4 worm cellular contexts compared by ENCODE assay signal in genomic region chrV:6699833-6700232, ce11.
TF ChIP-seq lines count a peak whose summit lies in the region.

No protein-coding gene starts in this region.

TF ChIP-seq in whole organism, L1 larva, 84 proteins besides CTCF, POLR2A, EP300 and RAD21:
- TF ChIP-seq unc-130 (tag; optimal IDR thresholded peaks at IDR 0.05; lab: Kevin White, UChicago) (no peak), nhr-77 (tag; optimal IDR thresholded peaks at IDR 0.05; lab: Kevin White, UChicago) (no peak), fkh-8 (tag; optimal IDR thresholded peaks at IDR 0.05; lab: Kevin White, UChicago) (no peak), nhr-85 (tag; lab: Kevin White, UChicago) (no peak), ces-1 (GFP tag; optimal IDR thresholded peaks at IDR 0.05; lab: Kevin White, UChicago) (no peak), mef-2 (tag; optimal IDR thresholded peaks at IDR 0.05; lab: Kevin White, UChicago) (no peak), blmp-1 (tag; optimal IDR thresholded peaks at IDR 0.05; lab: Kevin White, UChicago) (peak; percentile 91)

TF ChIP-seq in whole organism, L2 larva, 48 proteins besides CTCF, POLR2A, EP300 and RAD21:
- no peak for TF ChIP-seq mab-5 (tag; optimal IDR thresholded peaks at IDR 0.05; lab: Kevin White, UChicago)
- peak; percentile 50 for TF ChIP-seq blmp-1 (tag; optimal IDR thresholded peaks at IDR 0.05; lab: Kevin White, UChicago; ENCODE audit: insufficient read depth)
- no peak for TF ChIP-seq C34F6.9 (tag; optimal IDR thresholded peaks at IDR 0.05; lab: Kevin White, UChicago)
- TF ChIP-seq R02D3.7 (tag; optimal IDR thresholded peaks at IDR 0.05; lab: Kevin White, UChicago): no peak
- TF ChIP-seq zag-1 (tag; optimal IDR thresholded peaks at IDR 0.05; lab: Kevin White, UChicago): no peak

TF ChIP-seq in whole organism, L4 larva, 104 proteins besides CTCF, POLR2A, EP300 and RAD21:
- TF ChIP-seq zfp-2 (tag; optimal IDR thresholded peaks at IDR 0.05; lab: Kevin White, UChicago) (no peak), mxl-3 (GFP tag; optimal IDR thresholded peaks at IDR 0.05; lab: Kevin White, UChicago) (peak; percentile 14)

TF ChIP-seq in whole organism, mixed stage, embryonic, 35 proteins besides CTCF, POLR2A, EP300 and RAD21:
- TF ChIP-seq elt-3 (tag; optimal IDR thresholded peaks at IDR 0.05; lab: Kevin White, UChicago) (no peak), tbx-8 (GFP tag; optimal IDR thresholded peaks at IDR 0.05; lab: Kevin White, UChicago) (no peak), drap-1 (GFP tag; optimal IDR thresholded peaks at IDR 0.05; lab: Kevin White, UChicago) (no peak), zip-8 (tag; optimal IDR thresholded peaks at IDR 0.05; lab: Kevin White, UChicago) (no peak), blmp-1 (tag; optimal IDR thresholded peaks at IDR 0.05; lab: Kevin White, UChicago) (peak; percentile 82), nhr-28 (tag; optimal IDR thresholded peaks at IDR 0.05; lab: Kevin White, UChicago) (no peak), unc-62 (GFP tag; optimal IDR thresholded peaks at IDR 0.05; lab: Kevin White, UChicago) (no peak), snpc-4 (tag; optimal IDR thresholded peaks at IDR 0.05; lab: Kevin White, UChicago) (no peak)
